Worm (Caenorhabditis elegans) whole organism, L1 larva: ENCODE results near the gene F36H9.2.

Experiments used
- C16A3.4 ChIP-seq: fragments of 150-350 bp; optimal IDR thresholded peaks from 2 replicates; lab custom pipeline; 2014; ENCODE audit warnings: missing biosample characterization, missing genetic modification characterization
- Y116A8C.19 ChIP-seq: sonication (generic microtip); optimal IDR thresholded peaks from 2 replicates; lab custom pipeline; 2016; ENCODE audit warnings: missing compliant biosample characterization, missing genetic modification characterization, borderline replicate concordance
- ama-1 ChIP-seq: fragments of 150-350 bp; optimal IDR thresholded peaks from 2 replicates; lab custom pipeline; 2014
- blmp-1 ChIP-seq: fragments of 150-350 bp; optimal IDR thresholded peaks from 2 replicates; lab custom pipeline; 2014; ENCODE audit warnings: missing biosample characterization, missing genetic modification characterization
- ceh-63 ChIP-seq: fragments of 200-800 bp; sonication (Bioruptor generic); optimal IDR thresholded peaks from 2 replicates; lab custom pipeline; 2018; ENCODE audit warnings: mild to moderate bottlenecking, missing genetic modification characterization, missing compliant biosample characterization
- ceh-8 ChIP-seq: fragments of 200-800 bp; sonication (Bioruptor generic); optimal IDR thresholded peaks from 2 replicates; lab custom pipeline; 2018; ENCODE audit warnings: mild to moderate bottlenecking, missing genetic modification characterization, moderate library complexity, missing compliant biosample characterization
- ceh-82 ChIP-seq, 3 experiments: fragments of 150-350 bp in 1 of 3; sonication (generic microtip) in 2 of 3; optimal IDR thresholded peaks; 2 replicates each; lab custom pipeline; 2014 to 2017; ENCODE audit warnings: missing biosample characterization in 3 of 3, missing genetic modification characterization in 3 of 3
- ceh-88 ChIP-seq: fragments of 200-800 bp; sonication (Bioruptor generic); IDR thresholded peaks from 2 replicates; pipeline ENCODE4 v1.3.6; 2022; ENCODE audit warnings: missing genetic modification characterization, missing compliant biosample characterization
- ceh-90 ChIP-seq: sonication (generic microtip); optimal IDR thresholded peaks from 2 replicates; lab custom pipeline; 2016; ENCODE audit warnings: missing genetic modification characterization, missing compliant biosample characterization
- ces-1 ChIP-seq: fragments of 150-350 bp; optimal IDR thresholded peaks from 2 replicates; lab custom pipeline; 2014; ENCODE audit warnings: missing biosample characterization, missing genetic modification reagents, missing genetic modification characterization
- dpl-1 ChIP-seq, 3 experiments: fragments of 150-350 bp in 2 of 3; sonication (generic microtip) in 1 of 3; optimal IDR thresholded peaks; 2 replicates each; lab custom pipeline; 2014 to 2017; ENCODE audit warnings: missing biosample characterization in 3 of 3, missing genetic modification characterization in 3 of 3, missing genetic modification reagents in 3 of 3
- efl-1 ChIP-seq, 4 experiments: fragments of 150-350 bp; optimal IDR thresholded peaks in 3 of 4; peaks in 1 of 4; 1 replicate in 1 of 4; 2 replicates in 3 of 4; lab custom pipeline; 2014; ENCODE audit warnings: missing biosample characterization in 2 of 4, missing genetic modification characterization in 2 of 4, missing genetic modification reagents in 2 of 4
- egl-13 ChIP-seq: sonication (generic microtip); optimal IDR thresholded peaks from 2 replicates; lab custom pipeline; 2016; ENCODE audit warnings: missing genotype, missing genetic modification reagents, missing genetic modification characterization, missing compliant biosample characterization
- elt-2 ChIP-seq: sonication (generic microtip); optimal IDR thresholded peaks from 2 replicates; lab custom pipeline; 2016; ENCODE audit warnings: missing genetic modification characterization, mild to moderate bottlenecking, inconsistent platforms, missing compliant biosample characterization, missing genetic modification reagents
- elt-3 ChIP-seq, 6 experiments: fragments of 150-350 bp in 1 of 6; sonication (generic microtip); optimal IDR thresholded peaks; 2 replicates each; lab custom pipeline; 2017 to 2018; ENCODE audit warnings: missing biosample characterization in 6 of 6, missing genetic modification characterization in 6 of 6, inconsistent platforms in 1 of 6
- fkh-8 ChIP-seq: sonication (generic microtip); optimal IDR thresholded peaks from 2 replicates; lab custom pipeline; 2016; ENCODE audit warnings: mild to moderate bottlenecking, missing genetic modification characterization, missing compliant biosample characterization
- grh-1 ChIP-seq: fragments of 200-800 bp; sonication (Bioruptor generic); IDR thresholded peaks from 2 replicates; pipeline ENCODE4 v1.3.6; 2022; ENCODE audit warnings: missing genetic modification reagents, missing genetic modification characterization, missing compliant biosample characterization
- hlh-4 ChIP-seq: sonication (generic microtip); optimal IDR thresholded peaks from 2 replicates; lab custom pipeline; 2016; ENCODE audit warnings: mild to moderate bottlenecking, missing genetic modification characterization, missing compliant biosample characterization
- jun-1 ChIP-seq: fragments of 150-350 bp; optimal IDR thresholded peaks from 2 replicates; lab custom pipeline; 2014; ENCODE audit warnings: missing biosample characterization, missing genetic modification reagents, missing genetic modification characterization
- lin-13 ChIP-seq: fragments of 150-350 bp; optimal IDR thresholded peaks from 2 replicates; lab custom pipeline; 2014; ENCODE audit warnings: missing biosample characterization, missing genetic modification reagents, missing genetic modification characterization
- lin-14 ChIP-seq: fragments of 200-800 bp; sonication (Bioruptor generic); optimal IDR thresholded peaks from 2 replicates; lab custom pipeline; 2018; ENCODE audit warnings: mild to moderate bottlenecking, missing genetic modification characterization, moderate library complexity, missing compliant biosample characterization
- lin-35 ChIP-seq, 2 experiments: fragments of 150-350 bp; optimal IDR thresholded peaks; 2 replicates each; lab custom pipeline; 2014; ENCODE audit warnings: missing biosample characterization in 2 of 2, missing genetic modification characterization in 2 of 2, missing genetic modification reagents in 2 of 2
- lin-39 ChIP-seq: fragments of 150-350 bp; optimal IDR thresholded peaks from 2 replicates; lab custom pipeline; 2014; ENCODE audit warnings: missing biosample characterization, missing genetic modification reagents, missing genetic modification characterization
- mdl-1 ChIP-seq, 2 experiments: fragments of 150-350 bp; optimal IDR thresholded peaks; 2 replicates each; lab custom pipeline; 2014 to 2017; ENCODE audit warnings: missing biosample characterization in 2 of 2, missing genetic modification characterization in 2 of 2, inconsistent platforms in 1 of 2
- mef-2 ChIP-seq: fragments of 150-350 bp; optimal IDR thresholded peaks from 2 replicates; lab custom pipeline; 2014; ENCODE audit warnings: missing biosample characterization, missing genetic modification characterization
- nhr-19 ChIP-seq: fragments of 200-800 bp; sonication (Bioruptor generic); conservative IDR thresholded peaks from 2 replicates; pipeline ENCODE4 v1.3.6; 2022; ENCODE audit warnings: missing genetic modification characterization, missing compliant biosample characterization
- nhr-20 ChIP-seq: sonication (generic microtip); optimal IDR thresholded peaks from 2 replicates; lab custom pipeline; 2016; ENCODE audit warnings: mild to moderate bottlenecking, missing genetic modification characterization, missing compliant biosample characterization
- nhr-47 ChIP-seq: sonication (generic microtip); optimal IDR thresholded peaks from 2 replicates; lab custom pipeline; 2016; ENCODE audit warnings: mild to moderate bottlenecking, missing genetic modification characterization, moderate library complexity, missing compliant biosample characterization
- nhr-71 ChIP-seq: sonication (generic microtip); optimal IDR thresholded peaks from 2 replicates; lab custom pipeline; 2016; ENCODE audit warnings: mild to moderate bottlenecking, missing genetic modification characterization, moderate library complexity, missing compliant biosample characterization
- nhr-84 ChIP-seq: sonication (generic microtip); optimal IDR thresholded peaks from 2 replicates; lab custom pipeline; 2017; ENCODE audit warnings: missing biosample characterization, missing genetic modification characterization
- nhr-85 ChIP-seq: sonication (generic microtip); peaks from one replicate; lab custom pipeline; 2016; ENCODE audit warnings: missing genetic modification characterization, inconsistent platforms, missing compliant biosample characterization
- pag-3 ChIP-seq: sonication (generic microtip); optimal IDR thresholded peaks from 2 replicates; lab custom pipeline; 2017; ENCODE audit warnings: missing genetic modification characterization, mild to moderate bottlenecking, missing compliant biosample characterization, antibody characterized with exemption, borderline replicate concordance; ENCODE audit not compliant: insufficient read depth
- skn-1 ChIP-seq: fragments of 150-350 bp; optimal IDR thresholded peaks from 2 replicates; lab custom pipeline; 2014; ENCODE audit warnings: missing biosample characterization, missing genetic modification characterization
- snpc-4 ChIP-seq: fragments of 150-350 bp; optimal IDR thresholded peaks from 2 replicates; lab custom pipeline; 2014; ENCODE audit warnings: missing biosample characterization, missing genetic modification characterization
- snu-23 ChIP-seq: sonication (generic microtip); optimal IDR thresholded peaks from 2 replicates; lab custom pipeline; 2016; ENCODE audit warnings: missing genetic modification characterization, missing compliant biosample characterization
- sox-4 ChIP-seq: sonication (generic microtip); optimal IDR thresholded peaks from 2 replicates; lab custom pipeline; 2016; ENCODE audit warnings: missing genetic modification characterization, missing compliant biosample characterization
- sup-37 ChIP-seq: fragments of 200-800 bp; sonication (Bioruptor generic); optimal IDR thresholded peaks from 2 replicates; lab custom pipeline; 2018; ENCODE audit warnings: mild to moderate bottlenecking, missing genetic modification characterization, missing compliant biosample characterization
- unc-130 ChIP-seq: fragments of 150-350 bp; optimal IDR thresholded peaks from 2 replicates; lab custom pipeline; 2017; ENCODE audit warnings: missing biosample characterization, missing genetic modification characterization, inconsistent platforms
- zip-4 ChIP-seq: fragments of 200-800 bp; sonication (Bioruptor generic); optimal IDR thresholded peaks from 2 replicates; lab custom pipeline; 2018; ENCODE audit warnings: mild to moderate bottlenecking, missing genetic modification characterization, moderate library complexity, missing compliant biosample characterization
- ztf-4 ChIP-seq: fragments of 150-350 bp; optimal IDR thresholded peaks from 2 replicates; lab custom pipeline; 2014; ENCODE audit warnings: missing biosample characterization, missing genetic modification characterization

Gene F36H9.2

ce11 chrV:1756099-1756498 is 32.2 kb upstream of the F36H9.2 start:
- TF ChIP-seq ces-1 (GFP tag; lab: Kevin White, UChicago) (no peak), zip-4 (GFP tag; lab: Kevin White, UChicago) (no peak), skn-1 (tag; lab: Kevin White, UChicago) (no peak), lin-39 (tag; lab: Kevin White, UChicago) (no peak), unc-130 (no peak), ceh-90 (tag; lab: Kevin White, UChicago) (no peak), nhr-20 (tag; lab: Kevin White, UChicago) (no peak), ama-1 (no peak), jun-1 (tag; lab: Kevin White, UChicago) (no peak)
- TF ChIP-seq, all 84 proteins: peak for 0

DNA sequence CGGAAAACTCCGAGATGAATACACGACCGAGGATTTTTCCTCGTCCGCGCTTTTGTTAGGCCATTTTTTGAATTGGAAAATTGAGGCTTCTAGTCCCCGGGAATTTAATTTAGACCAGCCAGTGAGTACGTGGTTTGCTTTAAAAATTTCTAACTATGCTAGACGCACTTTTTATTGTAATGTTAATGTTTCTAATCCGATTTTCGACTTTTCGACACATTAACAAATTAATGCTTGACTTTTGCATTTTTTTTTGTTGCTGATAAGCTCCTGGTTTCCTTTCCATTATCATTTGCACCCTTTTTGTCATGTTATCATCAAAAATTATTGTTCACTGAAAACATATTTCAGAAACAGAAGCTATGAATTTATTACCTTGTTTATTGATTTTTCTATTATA is 31.4 kb upstream of the F36H9.2 start, which contains the start of gene clec-204:
Gene clec-204, plus strand, starts transcription at position 301 of the 400 bp plus-strand sequence.
- TF ChIP-seq pag-3 (tag; lab: Kevin White, UChicago) (no peak), lin-14 (GFP tag; lab: Kevin White, UChicago) (no peak), elt-2 (tag; lab: Kevin White, UChicago) (peak; percentile 44), ceh-8 (GFP tag; lab: Kevin White, UChicago) (no peak)

- TF ChIP-seq ceh-88 (GFP tag; lab: Robert Waterston, UW) (no peak), elt-2 (tag; lab: Kevin White, UChicago) (peak; percentile 66), lin-14 (GFP tag; lab: Kevin White, UChicago) (no peak), efl-1 (optimal IDR thresholded peaks at IDR 0.05; lab: Kevin White, UChicago) (no peak), efl-1 (GFP tag; optimal IDR thresholded peaks at IDR 0.05 in 1 of 2; lab: Kevin White, UChicago) (peak in 1 of 2 experiments; percentile 84)
- TF ChIP-seq, all 84 proteins: peak for 2
Observed at ce11 chrV:1760682-1761081, 27.6 kb upstream of the F36H9.2 start, which contains the start of gene clec-205. Gene clec-205 (plus strand): TSS chrV:1760893.

DNA sequence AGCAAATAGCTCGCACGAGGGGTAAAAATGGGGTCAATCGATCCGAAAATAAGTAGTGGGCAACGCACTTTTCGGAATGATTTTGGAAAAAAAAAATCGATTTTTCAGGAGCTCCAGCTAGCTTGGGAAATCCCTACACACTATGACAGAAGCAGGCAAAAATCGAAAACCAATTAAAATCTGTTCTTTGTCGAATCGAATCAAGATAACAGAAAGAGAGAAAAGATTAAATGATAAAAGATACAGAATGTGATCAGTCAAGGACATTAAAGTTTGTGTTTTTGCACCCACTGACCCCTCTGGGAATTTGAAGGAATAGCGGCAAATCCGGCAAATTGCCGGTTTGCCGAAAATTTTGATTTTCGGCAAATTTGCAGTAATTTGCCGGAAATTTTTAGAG is 20.8 kb upstream of the F36H9.2 start:
- TF ChIP-seq elt-3 (tag; optimal IDR thresholded peaks at IDR 0.05; lab: Kevin White, UChicago), result peak in 1 of 6 experiments; percentile 35
- no peak for TF ChIP-seq efl-1 (optimal IDR thresholded peaks at IDR 0.05; lab: Kevin White, UChicago)
- TF ChIP-seq efl-1 (GFP tag; optimal IDR thresholded peaks at IDR 0.05 in 1 of 2; lab: Kevin White, UChicago), result peak in 1 of 2 experiments; percentile 70
- TF ChIP-seq mef-2, result no peak
- TF ChIP-seq ceh-63 (GFP tag; lab: Kevin White, UChicago), result no peak
- TF ChIP-seq blmp-1 (tag; lab: Kevin White, UChicago), result peak; percentile 78
- TF ChIP-seq dpl-1 (GFP tag; optimal IDR thresholded peaks at IDR 0.05; lab: Kevin White, UChicago), result no peak

ce11 chrV:1771727-1772126 is 16.5 kb upstream of the F36H9.2 start, which contains the start of gene dhs-13:
Gene dhs-13 (minus strand): TSS chrV:1771734.
- TF ChIP-seq lin-14 (GFP tag; lab: Kevin White, UChicago) (peak; percentile 90), skn-1 (tag; lab: Kevin White, UChicago) (peak; percentile 17), lin-35 (GFP tag; optimal IDR thresholded peaks at IDR 0.05; lab: Kevin White, UChicago) (peak in 1 of 2 experiments; percentile 41), snu-23 (peak; percentile 54), nhr-71 (tag; lab: Kevin White, UChicago) (peak; percentile 49), lin-13 (GFP tag; lab: Kevin White, UChicago) (no peak), ceh-82 (tag; optimal IDR thresholded peaks at IDR 0.05; lab: Kevin White, UChicago) (no peak), hlh-4 (tag; lab: Kevin White, UChicago) (no peak), ztf-4 (tag; lab: Kevin White, UChicago) (no peak), nhr-84 (no peak), ama-1 (no peak), ceh-90 (tag; lab: Kevin White, UChicago) (no peak), nhr-85 (tag; lab: Kevin White, UChicago) (peak; percentile 70), unc-130 (peak; percentile 41), elt-2 (tag; lab: Kevin White, UChicago) (peak; percentile 14), ceh-63 (GFP tag; lab: Kevin White, UChicago) (no peak), nhr-19 (no peak), snpc-4 (no peak), nhr-47 (tag; lab: Kevin White, UChicago) (no peak), egl-13 (tag; lab: Kevin White, UChicago) (no peak), efl-1 (optimal IDR thresholded peaks at IDR 0.05; lab: Kevin White, UChicago) (no peak), efl-1 (GFP tag; optimal IDR thresholded peaks at IDR 0.05 in 1 of 2; lab: Kevin White, UChicago) (no peak), C16A3.4 (tag; lab: Kevin White, UChicago) (peak; percentile 11), Y116A8C.19 (tag; lab: Kevin White, UChicago) (no peak), dpl-1 (GFP tag; optimal IDR thresholded peaks at IDR 0.05; lab: Kevin White, UChicago) (peak in 1 of 3 experiments; percentile 6), nhr-20 (tag; lab: Kevin White, UChicago) (peak; percentile 55), sup-37 (GFP tag; lab: Kevin White, UChicago) (no peak), sox-4 (tag; lab: Kevin White, UChicago) (no peak), mdl-1 (tag; optimal IDR thresholded peaks at IDR 0.05; lab: Kevin White, UChicago) (peak in 1 of 2 experiments; percentile 39), fkh-8 (no peak), grh-1 (no peak), blmp-1 (tag; lab: Kevin White, UChicago) (peak; percentile 43)
